Fruit fly (Drosophila melanogaster) whole organism, embryonic: ENCODE measurements around the gene Psf2.

Source experiments
- Atf3 ChIP-seq: fragments of 200-800 bp; sonication (Bioruptor generic); optimal IDR thresholded peaks from 3 replicates; lab custom pipeline; 2016; ENCODE audit warnings: missing biosample characterization, missing genetic modification characterization
- B-H2 ChIP-seq: fragments of 200-800 bp; sonication (Bioruptor generic); optimal IDR thresholded peaks from 2 replicates; lab custom pipeline; 2018; ENCODE audit warnings: missing biosample characterization, mild to moderate bottlenecking, missing genetic modification characterization
- CG10274 ChIP-seq: fragments of 200-800 bp; sonication (Bioruptor generic); optimal IDR thresholded peaks from 3 replicates; lab custom pipeline; 2017; ENCODE audit warnings: missing biosample characterization, mild to moderate bottlenecking, missing genetic modification characterization
- CG10431 ChIP-seq: fragments of 200-800 bp; sonication (Bioruptor generic); optimal IDR thresholded peaks from 3 replicates; lab custom pipeline; 2018; ENCODE audit warnings: missing biosample characterization, mild to moderate bottlenecking, missing genetic modification characterization
- CG11085 ChIP-seq: fragments of 200-800 bp; sonication (Bioruptor generic); IDR thresholded peaks from 2 replicates; pipeline ENCODE4 v1.3.6; 2022; ENCODE audit warnings: missing biosample characterization, missing genetic modification characterization
- CG12071 ChIP-seq: fragments of 200-800 bp; sonication (Bioruptor generic); optimal IDR thresholded peaks from 3 replicates; lab custom pipeline; 2018; ENCODE audit warnings: missing biosample characterization, mild to moderate bottlenecking, missing genetic modification characterization
- CG12942 ChIP-seq: fragments of 200-800 bp; sonication (Bioruptor generic); optimal IDR thresholded peaks from 3 replicates; lab custom pipeline; 2016; ENCODE audit warnings: missing biosample characterization, missing genetic modification characterization
- CG14441 ChIP-seq: fragments of 200-800 bp; sonication (Bioruptor generic); IDR thresholded peaks from 2 replicates; pipeline ENCODE4 v1.3.6; 2022; ENCODE audit warnings: missing biosample characterization, missing genetic modification characterization
- CG15601 ChIP-seq: fragments of 200-800 bp; sonication (Bioruptor generic); optimal IDR thresholded peaks from 3 replicates; lab custom pipeline; 2019; ENCODE audit warnings: missing biosample characterization, mild to moderate bottlenecking, missing genetic modification characterization, moderate library complexity
- CG16815 ChIP-seq: fragments of 200-800 bp; sonication (Bioruptor generic); optimal IDR thresholded peaks from 3 replicates; lab custom pipeline; 2017; ENCODE audit warnings: missing biosample characterization, mild to moderate bottlenecking, missing genetic modification characterization
- CG17385 ChIP-seq: fragments of 200-800 bp; sonication (Bioruptor generic); optimal IDR thresholded peaks from 3 replicates; lab custom pipeline; 2018; ENCODE audit warnings: missing biosample characterization, mild to moderate bottlenecking, missing genetic modification characterization
- CG2712 ChIP-seq: fragments of 200-800 bp; optimal IDR thresholded peaks from 3 replicates; lab custom pipeline; 2019; ENCODE audit warnings: missing biosample characterization, mild to moderate bottlenecking, missing genetic modification characterization, moderate library complexity
- CG2875 ChIP-seq: fragments of 200-800 bp; sonication (Bioruptor generic); optimal IDR thresholded peaks from 2 replicates; lab custom pipeline; 2017; ENCODE audit warnings: missing biosample characterization, mild to moderate bottlenecking, missing genetic modification characterization, missing genetic modification reagents
- CG42726 ChIP-seq: fragments of 200-800 bp; sonication (Bioruptor generic); IDR thresholded peaks from 2 replicates; pipeline ENCODE4 v1.3.6; 2022; ENCODE audit warnings: missing biosample characterization, missing genetic modification characterization; ENCODE audit not compliant: partially characterized antibody
- CG4707 ChIP-seq: fragments of 200-800 bp; sonication (Bioruptor generic); optimal IDR thresholded peaks from 2 replicates; lab custom pipeline; 2018; ENCODE audit warnings: missing biosample characterization, mild to moderate bottlenecking, missing genetic modification characterization, moderate library complexity
- CG5245 ChIP-seq: fragments of 200-800 bp; sonication (Bioruptor generic); optimal IDR thresholded peaks from 3 replicates; lab custom pipeline; 2016; ENCODE audit warnings: missing biosample characterization, missing genetic modification characterization
- CG5953 ChIP-seq: fragments of 200-800 bp; sonication (Bioruptor generic); IDR thresholded peaks from 2 replicates; pipeline ENCODE4 v1.3.6; 2022; ENCODE audit warnings: missing biosample characterization, missing genetic modification characterization
- CG6791 ChIP-seq: fragments of 200-800 bp; sonication (Bioruptor generic); IDR thresholded peaks from 3 replicates; pipeline ENCODE4 v1.3.6; 2022; ENCODE audit warnings: missing biosample characterization, missing genetic modification characterization; ENCODE audit not compliant: partially characterized antibody
- CG6813 ChIP-seq: fragments of 200-800 bp; sonication (Bioruptor generic); optimal IDR thresholded peaks from 2 replicates; lab custom pipeline; 2017; ENCODE audit warnings: missing biosample characterization, missing genetic modification characterization, mild to moderate bottlenecking, moderate library complexity, missing genetic modification reagents
- CG7987 ChIP-seq: fragments of 200-800 bp; sonication (Bioruptor generic); optimal IDR thresholded peaks from 2 replicates; lab custom pipeline; 2018; ENCODE audit warnings: missing biosample characterization, mild to moderate bottlenecking, missing genetic modification characterization, moderate library complexity
- Chrac-16 ChIP-seq: fragments of 200-800 bp; sonication (Bioruptor generic); optimal IDR thresholded peaks from 3 replicates; lab custom pipeline; 2016; ENCODE audit warnings: missing biosample characterization, missing genetic modification characterization
- H15 ChIP-seq: fragments of 200-800 bp; sonication (Bioruptor generic); IDR thresholded peaks from 3 replicates; pipeline ENCODE4 v1.3.6; 2022; ENCODE audit warnings: missing biosample characterization, missing genetic modification characterization
- HHEX ChIP-seq: fragments of 200-800 bp; sonication (Bioruptor generic); optimal IDR thresholded peaks from 3 replicates; lab custom pipeline; 2017; ENCODE audit warnings: missing biosample characterization, mild to moderate bottlenecking, missing genetic modification characterization, missing genetic modification reagents
- Sry-δ ChIP-seq: fragments of 200-800 bp; sonication (Bioruptor generic); optimal IDR thresholded peaks from 2 replicates; lab custom pipeline; 2016; ENCODE audit warnings: missing biosample characterization, missing genetic modification characterization
- Tbp ChIP-seq: fragments of >200 bp; optimal IDR thresholded peaks from 2 replicates; lab custom pipeline; 2018; ENCODE audit warnings: missing biosample characterization, missing genetic modification characterization
- aop ChIP-seq: fragments of 200-800 bp; sonication (Bioruptor generic); IDR thresholded peaks from 2 replicates; pipeline ENCODE4 v1.3.6; 2022; ENCODE audit warnings: missing biosample characterization, missing genetic modification characterization
- ato ChIP-seq: fragments of 200-800 bp; sonication (Bioruptor generic); IDR thresholded peaks from 2 replicates; pipeline ENCODE4 v1.3.6; 2022; ENCODE audit warnings: missing biosample characterization, missing genetic modification characterization; ENCODE audit not compliant: partially characterized antibody
- bowl ChIP-seq: fragments of 200-800 bp; sonication (Bioruptor generic); IDR thresholded peaks from 2 replicates; pipeline ENCODE4 v1.3.6; 2022; ENCODE audit warnings: missing biosample characterization, missing genetic modification characterization
- chinmo ChIP-seq: fragments of 200-800 bp; sonication (Bioruptor generic); IDR thresholded peaks from 4 replicates; pipeline ENCODE4 v1.3.6; 2022; ENCODE audit warnings: missing biosample characterization, missing genetic modification characterization; ENCODE audit not compliant: partially characterized antibody
- corto ChIP-seq: fragments of 200-800 bp; sonication (Bioruptor generic); optimal IDR thresholded peaks from 2 replicates; lab custom pipeline; 2016; ENCODE audit warnings: missing biosample characterization, mild to moderate bottlenecking, missing genetic modification characterization, moderate library complexity
- dm ChIP-seq: fragments of 200-800 bp; sonication (Bioruptor generic); optimal IDR thresholded peaks from 3 replicates; lab custom pipeline; 2016; ENCODE audit warnings: missing biosample characterization, missing genetic modification characterization
- dmrt99B ChIP-seq: fragments of 200-800 bp; sonication (Bioruptor generic); optimal IDR thresholded peaks from 2 replicates; lab custom pipeline; 2018; ENCODE audit warnings: missing biosample characterization, mild to moderate bottlenecking, missing genetic modification characterization, moderate library complexity
- fd96Cb ChIP-seq: fragments of 200-800 bp; sonication (Bioruptor generic); optimal IDR thresholded peaks from 2 replicates; lab custom pipeline; 2018; ENCODE audit warnings: missing biosample characterization, mild to moderate bottlenecking, missing genetic modification characterization, moderate library complexity
- ftz-f1 ChIP-seq: fragments of 200-800 bp; sonication (Bioruptor generic); optimal IDR thresholded peaks from 2 replicates; lab custom pipeline; 2016; ENCODE audit warnings: missing biosample characterization, missing genetic modification characterization
- kay ChIP-seq: fragments of 200-800 bp; sonication (Bioruptor generic); optimal IDR thresholded peaks from 2 replicates; lab custom pipeline; 2016; ENCODE audit warnings: missing biosample characterization, missing genetic modification characterization
- klu ChIP-seq: fragments of 200-800 bp; sonication (Bioruptor generic); IDR thresholded peaks from 2 replicates; pipeline ENCODE4 v1.3.6; 2022; ENCODE audit warnings: missing biosample characterization, missing genetic modification characterization
- mam ChIP-seq: fragments of 200-800 bp; sonication (Bioruptor generic); optimal IDR thresholded peaks from 3 replicates; lab custom pipeline; 2016; ENCODE audit warnings: missing biosample characterization, missing genetic modification characterization
- onecut ChIP-seq: fragments of 200-800 bp; sonication (Bioruptor generic); IDR thresholded peaks from 2 replicates; pipeline ENCODE4 v1.3.6; 2022; ENCODE audit warnings: missing biosample characterization, missing genetic modification characterization
- otp ChIP-seq: fragments of 200-800 bp; sonication (Bioruptor generic); IDR thresholded peaks from 3 replicates; pipeline ENCODE4, ENCODE4 v1.3.6; 2022; ENCODE audit warnings: missing biosample characterization, missing genetic modification characterization
- peb ChIP-seq: fragments of 200-800 bp; sonication (Bioruptor generic); IDR thresholded peaks from 2 replicates; pipeline ENCODE4 v1.3.6; 2022; ENCODE audit warnings: missing biosample characterization, missing genetic modification characterization
- psq ChIP-seq: fragments of 200-800 bp; sonication (Bioruptor generic); optimal IDR thresholded peaks from 2 replicates; lab custom pipeline; 2017; ENCODE audit warnings: missing biosample characterization, missing genetic modification characterization
- rib ChIP-seq: fragments of 200-800 bp; sonication (Bioruptor generic); IDR thresholded peaks from 2 replicates; pipeline ENCODE4 v1.3.6; 2022; ENCODE audit warnings: missing biosample characterization, missing genetic modification characterization
- sima ChIP-seq: fragments of 200-800 bp; sonication (Bioruptor generic); optimal IDR thresholded peaks from 2 replicates; lab custom pipeline; 2016; ENCODE audit warnings: missing biosample characterization, missing genetic modification characterization
- so ChIP-seq: fragments of 200-800 bp; sonication (Bioruptor generic); IDR thresholded peaks from 3 replicates; pipeline ENCODE4 v1.3.6; 2022; ENCODE audit warnings: missing biosample characterization, missing genetic modification characterization
- unpg ChIP-seq: fragments of 200-800 bp; sonication (Bioruptor generic); optimal IDR thresholded peaks from 3 replicates; lab custom pipeline; 2018; ENCODE audit warnings: missing biosample characterization, mild to moderate bottlenecking, missing genetic modification characterization, moderate library complexity
- vnd ChIP-seq: fragments of 200-800 bp; sonication (Bioruptor generic); IDR thresholded peaks from 3 replicates; pipeline ENCODE4 v1.3.6; 2022; ENCODE audit warnings: missing biosample characterization, missing genetic modification characterization; ENCODE audit not compliant: partially characterized antibody
- yki ChIP-seq: fragments of >200 bp; optimal IDR thresholded peaks from 3 replicates; lab custom pipeline; 2018
- zf30C ChIP-seq: fragments of 200-800 bp; sonication (Bioruptor generic); optimal IDR thresholded peaks from 3 replicates; lab custom pipeline; 2018; ENCODE audit warnings: missing biosample characterization, mild to moderate bottlenecking, missing genetic modification characterization
- zfh1 ChIP-seq: fragments of 200-800 bp; sonication (Bioruptor generic); IDR thresholded peaks from 3 replicates; pipeline ENCODE4 v1.3.6; 2022; ENCODE audit warnings: missing biosample characterization, missing genetic modification characterization

Gene Psf2

DNA sequence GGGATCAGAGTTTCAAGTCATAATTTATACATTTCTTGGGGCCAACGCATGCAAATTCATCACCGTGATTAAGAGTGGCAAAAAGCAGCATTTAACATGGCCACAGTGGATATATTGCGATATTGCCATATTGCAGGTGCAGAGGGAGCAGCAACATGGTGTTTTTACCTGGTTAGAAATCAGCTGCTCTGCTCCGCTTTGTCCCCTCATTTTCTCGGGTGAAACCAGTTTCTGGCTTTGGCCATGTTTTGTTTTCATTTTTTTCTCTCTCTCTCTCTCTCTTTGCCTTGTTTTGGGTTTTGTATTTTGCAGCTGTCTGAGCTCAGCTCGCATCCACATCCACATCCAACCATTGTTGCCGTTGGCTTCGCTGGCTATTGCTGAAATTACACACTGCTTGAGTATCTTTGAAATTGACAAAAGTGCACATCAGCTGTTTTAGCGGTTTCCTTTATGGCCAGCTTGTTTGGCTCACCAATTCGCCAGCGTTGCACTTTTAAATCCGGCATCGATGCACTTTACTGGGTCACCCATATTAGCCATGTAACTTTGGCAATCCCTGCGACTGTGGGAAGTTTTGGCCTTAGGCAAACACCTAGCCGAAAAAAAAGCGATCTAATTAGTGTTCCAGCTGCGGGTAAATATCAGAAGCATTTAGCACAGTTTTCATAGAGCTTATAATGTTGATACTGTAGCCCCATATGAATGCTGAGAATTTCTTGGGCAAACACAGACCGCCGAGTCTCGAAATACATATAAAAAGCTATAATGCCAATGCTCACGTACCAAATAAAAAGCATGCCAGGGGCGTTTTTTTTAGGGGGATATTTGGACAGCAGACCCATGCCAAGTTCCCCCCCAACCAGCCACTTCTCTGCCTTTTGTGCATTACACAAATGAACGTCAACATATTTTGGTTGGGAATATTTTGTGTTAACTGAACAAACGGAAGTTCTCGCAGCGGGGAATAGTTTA, 11.8 kb downstream of the Psf2 start (continued):
- no peak for TF ChIP-seq ato
- TF ChIP-seq yki (lab: Kevin White, UChicago), result no peak
- TF ChIP-seq CG10274 (GFP tag; lab: Kevin White, UChicago), result no peak
- TF ChIP-seq dm (GFP tag; lab: Kevin White, UChicago), result no peak
- no peak for TF ChIP-seq sima (GFP tag; lab: Kevin White, UChicago)
- no peak for TF ChIP-seq H15 (GFP tag; lab: Robert Waterston, UW)
- TF ChIP-seq CG4707 (GFP tag; lab: Kevin White, UChicago), result no peak
- peak; percentile 54; the same call in 1 of the 3 replicates for TF ChIP-seq otp
- TF ChIP-seq Atf3 (GFP tag; lab: Kevin White, UChicago), result no peak
- TF ChIP-seq CG42726 (GFP tag; lab: Robert Waterston, UW), result no peak
- TF ChIP-seq dmrt99B (tag; lab: Kevin White, UChicago), result no peak
- no peak for TF ChIP-seq rib (GFP tag; lab: Robert Waterston, UW)
- TF ChIP-seq ftz-f1 (GFP tag; lab: Kevin White, UChicago), result no peak
- no peak for TF ChIP-seq Chrac-16 (GFP tag; lab: Kevin White, UChicago)
- TF ChIP-seq unpg (GFP tag; lab: Kevin White, UChicago), result peak; percentile 12
- peak; percentile 23 for TF ChIP-seq CG15601 (tag; lab: Kevin White, UChicago)
- TF ChIP-seq zf30C (GFP tag; lab: Kevin White, UChicago), result no peak
- no peak for TF ChIP-seq corto
- no peak for TF ChIP-seq bowl (GFP tag; lab: Robert Waterston, UW)
- TF ChIP-seq CG2875 (GFP tag; lab: Kevin White, UChicago), result no peak
- 0 out of 4 replicates have a peak, but pooled peaks have one; percentile 29 for TF ChIP-seq chinmo (GFP tag; lab: Robert Waterston, UW)
- no peak for TF ChIP-seq CG12071 (GFP tag; lab: Kevin White, UChicago)
- TF ChIP-seq mam (GFP tag; lab: Kevin White, UChicago), result no peak
- TF ChIP-seq CG10431 (GFP tag; lab: Kevin White, UChicago), result peak; percentile 43
- no peak for TF ChIP-seq CG12942
- TF ChIP-seq CG2712 (tag; lab: Kevin White, UChicago), result no peak
- no peak for TF ChIP-seq CG5245 (GFP tag; lab: Kevin White, UChicago)
- TF ChIP-seq zfh1 (GFP tag; lab: Robert Waterston, UW), result 0 out of 3 replicates have a peak, but pooled peaks have one; percentile 27
- no peak for TF ChIP-seq HHEX (GFP tag; lab: Kevin White, UChicago)
- no peak for TF ChIP-seq Tbp (GFP tag; lab: Kevin White, UChicago)
- TF ChIP-seq CG11085, result no peak
- TF ChIP-seq peb, result no peak
- TF ChIP-seq onecut (GFP tag; lab: Robert Waterston, UW), result no peak
- TF ChIP-seq Sry-δ (GFP tag; lab: Kevin White, UChicago), result no peak
- no peak for TF ChIP-seq kay (GFP tag; lab: Kevin White, UChicago)
- no peak for TF ChIP-seq CG14441 (GFP tag; lab: Robert Waterston, UW)
- TF ChIP-seq psq (GFP tag; lab: Kevin White, UChicago), result no peak
- no peak for TF ChIP-seq CG16815
- no peak for TF ChIP-seq fd96Cb (tag; lab: Kevin White, UChicago)
- no peak for TF ChIP-seq aop (GFP tag; lab: Robert Waterston, UW)
- no peak for TF ChIP-seq klu (GFP tag; lab: Robert Waterston, UW)
- TF ChIP-seq CG6813 (GFP tag; lab: Kevin White, UChicago), result peak; percentile 39
- no peak for TF ChIP-seq CG6791 (GFP tag; lab: Robert Waterston, UW)
- no peak for TF ChIP-seq vnd (GFP tag; lab: Robert Waterston, UW)
- no peak for TF ChIP-seq so (GFP tag; lab: Robert Waterston, UW)
- TF ChIP-seq B-H2 (GFP tag; lab: Kevin White, UChicago), result no peak
- no peak for TF ChIP-seq CG7987 (GFP tag; lab: Kevin White, UChicago)
- no peak for TF ChIP-seq CG17385 (GFP tag; lab: Kevin White, UChicago)
- TF ChIP-seq CG5953 (GFP tag; lab: Robert Waterston, UW), result peak; percentile 55; the same call in 1 of the 2 replicates
